Worm (Caenorhabditis elegans) whole organism, young adult: ENCODE data around the gene F11D5.7.

Experiments used
- C06A6.2 ChIP-seq: fragments of 200-800 bp; sonication (Bioruptor generic); conservative IDR thresholded peaks from 2 replicates; pipeline ENCODE4 v1.3.6; 2022; ENCODE audit warnings: missing genetic modification characterization, missing compliant biosample characterization
- F22D6.2 ChIP-seq: sonication (generic microtip); optimal IDR thresholded peaks from 2 replicates; lab custom pipeline; 2016; ENCODE audit warnings: mild to moderate bottlenecking, missing genetic modification characterization, missing compliant biosample characterization
- F52B5.7 ChIP-seq: sonication (generic microtip); optimal IDR thresholded peaks from 2 replicates; lab custom pipeline; 2016; ENCODE audit warnings: mild to moderate bottlenecking, missing genetic modification characterization, missing compliant biosample characterization
- F57C9.4 ChIP-seq: sonication (generic microtip); optimal IDR thresholded peaks from 2 replicates; lab custom pipeline; 2017; ENCODE audit warnings: mild to moderate bottlenecking, missing genetic modification characterization, missing compliant biosample characterization
- T07F8.4 ChIP-seq: sonication (generic microtip); optimal IDR thresholded peaks from 2 replicates; lab custom pipeline; 2016; ENCODE audit warnings: mild to moderate bottlenecking, missing genetic modification characterization, moderate library complexity, missing compliant biosample characterization
- Y56A3A.18 ChIP-seq: fragments of 200-800 bp; sonication (Bioruptor generic); IDR thresholded peaks from 2 replicates; pipeline ENCODE4 v1.3.6; 2022; ENCODE audit warnings: missing genetic modification reagents, missing genetic modification characterization, missing compliant biosample characterization
- ZK185.1 ChIP-seq: sonication (generic microtip); optimal IDR thresholded peaks from 2 replicates; lab custom pipeline; 2016; ENCODE audit warnings: mild to moderate bottlenecking, missing genetic modification characterization, missing compliant biosample characterization; ENCODE audit not compliant: poor library complexity, severe bottlenecking
- akir-1 ChIP-seq: fragments of 200-800 bp; sonication (Bioruptor generic); optimal IDR thresholded peaks from 2 replicates; lab custom pipeline; 2018; ENCODE audit warnings: mild to moderate bottlenecking, missing genetic modification characterization, moderate library complexity, missing compliant biosample characterization
- ama-1 ChIP-seq, 3 experiments: fragments of 150-350 bp in 1 of 3; sonication (generic microtip) in 2 of 3; optimal IDR thresholded peaks; 2 replicates each; lab custom pipeline; 2014 to 2018; ENCODE audit warnings: missing biosample characterization in 2 of 3, missing genetic modification characterization in 2 of 3, missing genetic modification reagents in 2 of 3
- ccch-3 ChIP-seq: fragments of 200-800 bp; sonication (Bioruptor generic); optimal IDR thresholded peaks from 2 replicates; lab custom pipeline; 2018; ENCODE audit warnings: mild to moderate bottlenecking, missing genetic modification characterization, missing compliant biosample characterization
- ceh-40 ChIP-seq: fragments of 200-800 bp; sonication (Bioruptor generic); IDR thresholded peaks from 2 replicates; pipeline ENCODE4 v1.3.6; 2022; ENCODE audit warnings: missing genetic modification characterization, missing compliant biosample characterization
- dox-1 ChIP-seq: fragments of 200-800 bp; sonication (Bioruptor generic); IDR thresholded peaks from 2 replicates; pipeline ENCODE4 v1.3.6; 2022; ENCODE audit warnings: missing genetic modification reagents, missing genetic modification characterization, missing compliant biosample characterization
- dpff-1 ChIP-seq: sonication (generic microtip); optimal IDR thresholded peaks from 2 replicates; lab custom pipeline; 2017; ENCODE audit warnings: mild to moderate bottlenecking, missing genetic modification characterization, missing compliant biosample characterization
- egl-18 ChIP-seq: fragments of 200-800 bp; sonication (Bioruptor generic); IDR thresholded peaks from 2 replicates; pipeline ENCODE4 v1.3.6; 2022; ENCODE audit warnings: missing genetic modification reagents, missing genetic modification characterization, missing compliant biosample characterization
- egl-44 ChIP-seq: fragments of 200-800 bp; sonication (Bioruptor generic); IDR thresholded peaks from 2 replicates; pipeline ENCODE4 v1.3.6; 2022; ENCODE audit warnings: missing genetic modification reagents, missing genetic modification characterization, missing compliant biosample characterization
- egrh-3 ChIP-seq: fragments of 200-800 bp; sonication (Bioruptor generic); IDR thresholded peaks from 2 replicates; pipeline ENCODE4 v1.3.6; 2022; ENCODE audit warnings: missing genetic modification reagents, missing genetic modification characterization, missing compliant biosample characterization
- hsf-1 ChIP-seq: fragments of 200-800 bp; sonication (Bioruptor generic); IDR thresholded peaks from 2 replicates; pipeline ENCODE4 v1.3.6; 2022; ENCODE audit warnings: missing genetic modification reagents, missing genetic modification characterization, missing compliant biosample characterization
- lag-1 ChIP-seq: fragments of 200-800 bp; sonication (Bioruptor generic); IDR thresholded peaks from 2 replicates; pipeline ENCODE4 v1.3.6; 2022; ENCODE audit warnings: missing genetic modification reagents, missing genetic modification characterization, missing compliant biosample characterization
- let-526 ChIP-seq: fragments of 200-800 bp; sonication (Bioruptor generic); IDR thresholded peaks from 2 replicates; pipeline ENCODE4 v1.3.6; 2022; ENCODE audit warnings: missing genetic modification reagents, missing genetic modification characterization, missing compliant biosample characterization
- lin-35 ChIP-seq, 3 experiments: fragments of 150-350 bp in 2 of 3; sonication (generic microtip) in 1 of 3; optimal IDR thresholded peaks; 2 replicates each; lab custom pipeline; 2014 to 2018; ENCODE audit warnings: missing biosample characterization in 3 of 3, missing genetic modification characterization in 3 of 3, missing genetic modification reagents in 3 of 3
- lir-1 ChIP-seq: fragments of 200-800 bp; sonication (Bioruptor generic); conservative IDR thresholded peaks from 2 replicates; pipeline ENCODE4 v1.3.6; 2022; ENCODE audit warnings: missing genetic modification reagents, missing genetic modification characterization, missing compliant biosample characterization
- lsl-1 ChIP-seq: fragments of 200-800 bp; sonication (Bioruptor generic); optimal IDR thresholded peaks from 2 replicates; lab custom pipeline; 2018; ENCODE audit warnings: mild to moderate bottlenecking, missing genetic modification characterization, moderate library complexity, missing compliant biosample characterization
- lsy-27 ChIP-seq: sonication (generic microtip); optimal IDR thresholded peaks from 2 replicates; lab custom pipeline; 2017; ENCODE audit warnings: missing genetic modification characterization, mild to moderate bottlenecking, missing compliant biosample characterization, antibody characterized with exemption, missing genotype, borderline replicate concordance; ENCODE audit not compliant: insufficient read depth
- madf-3 ChIP-seq: fragments of 200-800 bp; sonication (Bioruptor generic); IDR thresholded peaks from 2 replicates; pipeline ENCODE4 v1.3.6; 2022; ENCODE audit warnings: missing genetic modification reagents, missing genetic modification characterization, missing compliant biosample characterization
- mes-4 ChIP-seq: sonication (generic microtip); optimal IDR thresholded peaks from 2 replicates; lab custom pipeline; 2016; ENCODE audit warnings: missing genotype, missing genetic modification characterization, missing compliant biosample characterization
- mxl-1 ChIP-seq: sonication (generic microtip); optimal IDR thresholded peaks from 2 replicates; lab custom pipeline; 2016; ENCODE audit warnings: missing genetic modification characterization, missing compliant biosample characterization
- nhr-179 ChIP-seq: sonication (generic microtip); optimal IDR thresholded peaks from 2 replicates; lab custom pipeline; 2016; ENCODE audit warnings: mild to moderate bottlenecking, missing genetic modification characterization, missing compliant biosample characterization
- nhr-80 ChIP-seq: sonication (generic microtip); optimal IDR thresholded peaks from 2 replicates; lab custom pipeline; 2016; ENCODE audit warnings: missing genetic modification characterization, missing compliant biosample characterization
- nhr-90 ChIP-seq: sonication (generic microtip); optimal IDR thresholded peaks from 2 replicates; lab custom pipeline; 2016; ENCODE audit warnings: missing genotype, mild to moderate bottlenecking, missing genetic modification characterization, missing compliant biosample characterization
- pbrm-1 ChIP-seq: fragments of 200-800 bp; sonication (Bioruptor generic); IDR thresholded peaks from 2 replicates; pipeline ENCODE4 v1.3.6; 2022; ENCODE audit warnings: missing genetic modification reagents, missing genetic modification characterization, missing compliant biosample characterization
- rcor-1 ChIP-seq: fragments of 200-800 bp; sonication (Bioruptor generic); IDR thresholded peaks from 2 replicates; pipeline ENCODE4 v1.3.6; 2022; ENCODE audit warnings: missing genetic modification reagents, missing genetic modification characterization, missing compliant biosample characterization
- repo-1 ChIP-seq: sonication (generic microtip); optimal IDR thresholded peaks from 2 replicates; lab custom pipeline; 2017; ENCODE audit warnings: mild to moderate bottlenecking, missing genetic modification characterization, missing compliant biosample characterization
- rpc-1 ChIP-seq, 2 experiments: fragments of 150-350 bp in 1 of 2; sonication (generic microtip) in 1 of 2; optimal IDR thresholded peaks; 2 replicates each; lab custom pipeline; 2014 to 2018; ENCODE audit warnings: missing biosample characterization in 1 of 2, missing genetic modification characterization in 1 of 2, missing genetic modification reagents in 1 of 2, missing genotype in 1 of 2
- snpc-3.4 ChIP-seq: sonication (generic microtip); optimal IDR thresholded peaks from 2 replicates; lab custom pipeline; 2017; ENCODE audit warnings: missing genetic modification characterization, mild to moderate bottlenecking, missing compliant biosample characterization, antibody characterized with exemption, moderate library complexity, missing genotype, missing genetic modification reagents
- snpc-4 ChIP-seq, 5 experiments: fragments of 150-350 bp in 1 of 5; sonication (generic microtip) in 4 of 5; optimal IDR thresholded peaks; 2 replicates each; lab custom pipeline; 2014 to 2018; ENCODE audit warnings: missing genetic modification characterization in 5 of 5, missing biosample characterization in 3 of 5, antibody characterized with exemption in 2 of 5, mild to moderate bottlenecking in 2 of 5, missing compliant biosample characterization in 2 of 5, missing genotype in 2 of 5, moderate library complexity in 2 of 5, missing genetic modification reagents in 1 of 5
- tbx-9 ChIP-seq: sonication (generic microtip); optimal IDR thresholded peaks from 2 replicates; lab custom pipeline; 2016; ENCODE audit warnings: borderline replicate concordance, missing genetic modification characterization, inconsistent platforms, missing compliant biosample characterization
- unc-130 ChIP-seq: sonication (generic microtip); optimal IDR thresholded peaks from 2 replicates; lab custom pipeline; 2016; ENCODE audit warnings: missing genetic modification reagents, missing genetic modification characterization, missing compliant biosample characterization
- xnd-1 ChIP-seq: sonication (generic microtip); optimal IDR thresholded peaks from 2 replicates; lab custom pipeline; 2016; ENCODE audit warnings: missing genotype, missing genetic modification reagents, missing genetic modification characterization, missing compliant biosample characterization
- ztf-25 ChIP-seq: fragments of 200-800 bp; sonication (Bioruptor generic); IDR thresholded peaks from 2 replicates; pipeline ENCODE4 v1.3.6; 2022; ENCODE audit warnings: missing genetic modification reagents, missing genetic modification characterization, missing compliant biosample characterization
- ztf-26 ChIP-seq: sonication (generic microtip); optimal IDR thresholded peaks from 2 replicates; lab custom pipeline; 2017; ENCODE audit warnings: missing genetic modification characterization, missing compliant biosample characterization

F11D5.7 gene

ce11 chrX:3334115-3334514 is 29.9 kb downstream of the F11D5.7 start:
- TF ChIP-seq lin-35 (GFP tag; optimal IDR thresholded peaks at IDR 0.05; lab: Kevin White, UChicago) (no peak), F52B5.7 (no peak), nhr-80 (tag; lab: Kevin White, UChicago) (peak; percentile 78)

ce11 chrX:3339882-3340281 is 35.7 kb downstream of the F11D5.7 start:
- TF ChIP-seq lsy-27 (tag; lab: Kevin White, UChicago), result no peak

- no peak for TF ChIP-seq xnd-1 (tag; lab: Kevin White, UChicago)
- TF ChIP-seq repo-1 (tag; lab: Kevin White, UChicago), result no peak
- TF ChIP-seq C06A6.2 (GFP tag; lab: Robert Waterston, UW), result no peak
- no peak for TF ChIP-seq T07F8.4
- no peak for TF ChIP-seq nhr-80 (tag; lab: Kevin White, UChicago)
- no peak for TF ChIP-seq nhr-179 (tag; lab: Kevin White, UChicago)
- TF ChIP-seq ccch-3, result no peak
- TF ChIP-seq lsl-1 (GFP tag; lab: Kevin White, UChicago), result no peak
- no peak for TF ChIP-seq egl-44 (GFP tag; lab: Robert Waterston, UW)
- TF ChIP-seq lir-1 (GFP tag; lab: Robert Waterston, UW), result no peak
- TF ChIP-seq egl-18 (GFP tag; lab: Robert Waterston, UW), result no peak
- TF ChIP-seq Y56A3A.18, result no peak
- TF ChIP-seq tbx-9 (tag; lab: Kevin White, UChicago), result no peak
- TF ChIP-seq unc-130 (GFP tag; lab: Kevin White, UChicago), result no peak
- no peak for TF ChIP-seq lag-1 (GFP tag; lab: Robert Waterston, UW)
- TF ChIP-seq madf-3 (GFP tag; lab: Robert Waterston, UW), result no peak
- TF ChIP-seq hsf-1 (GFP tag; lab: Robert Waterston, UW), result no peak
Observed at ce11 chrX:3343620-3344197, 39.5 kb downstream of the F11D5.7 start.

- TF ChIP-seq snpc-3.4 (tag; lab: Kevin White, UChicago), result peak; percentile 3
- TF ChIP-seq egl-44 (GFP tag; lab: Robert Waterston, UW), result 0 out of 2 replicates have a peak, but pooled peaks have one; percentile 41
- peak; percentile 64; the same call in 1 of the 2 replicates for TF ChIP-seq dox-1
- TF ChIP-seq ztf-26 (tag; lab: Kevin White, UChicago), result peak; percentile 14
- TF ChIP-seq dpff-1 (tag; lab: Kevin White, UChicago), result no peak
- peak; percentile 55; the same call in 1 of the 2 replicates for TF ChIP-seq pbrm-1 (GFP tag; lab: Robert Waterston, UW)
- 0 out of 2 replicates have a peak, but pooled peaks have one; percentile 7 for TF ChIP-seq egrh-3 (GFP tag; lab: Robert Waterston, UW)
- TF ChIP-seq egl-18 (GFP tag; lab: Robert Waterston, UW), result no peak
- peak; percentile 50 for TF ChIP-seq ZK185.1 (tag; lab: Kevin White, UChicago)
- TF ChIP-seq Y56A3A.18, result 0 out of 2 replicates have a peak, but pooled peaks have one; percentile 66
- TF ChIP-seq rcor-1 (GFP tag; lab: Robert Waterston, UW), result peak; percentile 69
- peak; percentile 57 for TF ChIP-seq snpc-4 (GFP tag; optimal IDR thresholded peaks at IDR 0.05; lab: Kevin White, UChicago)
- peak in 2 of 4 experiments; percentile 25 to 65 for TF ChIP-seq snpc-4 (tag; optimal IDR thresholded peaks at IDR 0.05; lab: Kevin White, UChicago)
- TF ChIP-seq ceh-40 (GFP tag; lab: Robert Waterston, UW), result peak; percentile 33; the same call in 1 of the 2 replicates
- TF ChIP-seq F22D6.2 (tag; lab: Kevin White, UChicago), result no peak
- peak; percentile 77 for TF ChIP-seq rpc-1 (optimal IDR thresholded peaks at IDR 0.05; lab: Kevin White, UChicago)
- peak; percentile 85 for TF ChIP-seq rpc-1 (tag; optimal IDR thresholded peaks at IDR 0.05; lab: Kevin White, UChicago)
- 0 out of 2 replicates have a peak, but pooled peaks have one; percentile 48 for TF ChIP-seq let-526 (GFP tag; lab: Robert Waterston, UW)
- TF ChIP-seq F57C9.4 (tag; lab: Kevin White, UChicago), result no peak
- peak; percentile 45 for TF ChIP-seq akir-1 (GFP tag; lab: Kevin White, UChicago)
- TF ChIP-seq ztf-25 (GFP tag; lab: Robert Waterston, UW), result peak; percentile 61; the same call in 1 of the 2 replicates
- TF ChIP-seq nhr-90, result peak; percentile 43
- peak; percentile 2 for TF ChIP-seq mxl-1
- TF ChIP-seq mes-4 (tag; lab: Kevin White, UChicago), result peak; percentile 4
- no peak for TF ChIP-seq ama-1 (optimal IDR thresholded peaks at IDR 0.05; lab: Kevin White, UChicago)
- peak in 1 of 2 experiments; percentile 46 for TF ChIP-seq ama-1 (GFP tag; optimal IDR thresholded peaks at IDR 0.05; lab: Kevin White, UChicago)
Observed at ce11 chrX:3347904-3348441, 43.8 kb downstream of the F11D5.7 start, which contains the start of gene ZK816.3. Gene ZK816.3, plus strand, starts transcription at chrX:3348391.
